Worm (Caenorhabditis elegans) whole organism, L1 larva: ENCODE data around the gene C01G10.17.

Experiments used
- C16A3.4 ChIP-seq: fragments of 150-350 bp; optimal IDR thresholded peaks from 2 replicates; lab custom pipeline; 2014; ENCODE audit warnings: missing biosample characterization, missing genetic modification characterization
- egl-13 ChIP-seq: sonication (generic microtip); optimal IDR thresholded peaks from 2 replicates; lab custom pipeline; 2016; ENCODE audit warnings: missing genotype, missing genetic modification reagents, missing genetic modification characterization, missing compliant biosample characterization
- elt-2 ChIP-seq: sonication (generic microtip); optimal IDR thresholded peaks from 2 replicates; lab custom pipeline; 2016; ENCODE audit warnings: missing genetic modification characterization, mild to moderate bottlenecking, inconsistent platforms, missing compliant biosample characterization, missing genetic modification reagents
- hpl-2 ChIP-seq: fragments of 150-350 bp; optimal IDR thresholded peaks from 2 replicates; lab custom pipeline; 2014; ENCODE audit warnings: missing biosample characterization, missing genetic modification reagents, missing genetic modification characterization
- lin-39 ChIP-seq: fragments of 150-350 bp; optimal IDR thresholded peaks from 2 replicates; lab custom pipeline; 2014; ENCODE audit warnings: missing biosample characterization, missing genetic modification reagents, missing genetic modification characterization
- lsy-2 ChIP-seq, 2 experiments: fragments of 150-350 bp; optimal IDR thresholded peaks; 2 replicates each; lab custom pipeline; 2014; ENCODE audit warnings: missing biosample characterization in 2 of 2, missing genetic modification characterization in 2 of 2
- mdl-1 ChIP-seq, 2 experiments: fragments of 150-350 bp; optimal IDR thresholded peaks; 2 replicates each; lab custom pipeline; 2014 to 2017; ENCODE audit warnings: missing biosample characterization in 2 of 2, missing genetic modification characterization in 2 of 2, inconsistent platforms in 1 of 2
- mep-1 ChIP-seq: fragments of 150-350 bp; optimal IDR thresholded peaks from 2 replicates; lab custom pipeline; 2014; ENCODE audit warnings: missing biosample characterization, missing genetic modification characterization
- snpc-4 ChIP-seq: fragments of 150-350 bp; optimal IDR thresholded peaks from 2 replicates; lab custom pipeline; 2014; ENCODE audit warnings: missing biosample characterization, missing genetic modification characterization
- sox-4 ChIP-seq: sonication (generic microtip); optimal IDR thresholded peaks from 2 replicates; lab custom pipeline; 2016; ENCODE audit warnings: missing genetic modification characterization, missing compliant biosample characterization
- tbx-2 ChIP-seq: sonication (generic microtip); optimal IDR thresholded peaks from 2 replicates; lab custom pipeline; 2016; ENCODE audit warnings: missing genetic modification characterization, missing compliant biosample characterization
- unc-62 ChIP-seq: fragments of 150-350 bp; optimal IDR thresholded peaks from 2 replicates; lab custom pipeline; 2014; ENCODE audit warnings: missing biosample characterization, missing genetic modification reagents, missing genetic modification characterization

DNA sequence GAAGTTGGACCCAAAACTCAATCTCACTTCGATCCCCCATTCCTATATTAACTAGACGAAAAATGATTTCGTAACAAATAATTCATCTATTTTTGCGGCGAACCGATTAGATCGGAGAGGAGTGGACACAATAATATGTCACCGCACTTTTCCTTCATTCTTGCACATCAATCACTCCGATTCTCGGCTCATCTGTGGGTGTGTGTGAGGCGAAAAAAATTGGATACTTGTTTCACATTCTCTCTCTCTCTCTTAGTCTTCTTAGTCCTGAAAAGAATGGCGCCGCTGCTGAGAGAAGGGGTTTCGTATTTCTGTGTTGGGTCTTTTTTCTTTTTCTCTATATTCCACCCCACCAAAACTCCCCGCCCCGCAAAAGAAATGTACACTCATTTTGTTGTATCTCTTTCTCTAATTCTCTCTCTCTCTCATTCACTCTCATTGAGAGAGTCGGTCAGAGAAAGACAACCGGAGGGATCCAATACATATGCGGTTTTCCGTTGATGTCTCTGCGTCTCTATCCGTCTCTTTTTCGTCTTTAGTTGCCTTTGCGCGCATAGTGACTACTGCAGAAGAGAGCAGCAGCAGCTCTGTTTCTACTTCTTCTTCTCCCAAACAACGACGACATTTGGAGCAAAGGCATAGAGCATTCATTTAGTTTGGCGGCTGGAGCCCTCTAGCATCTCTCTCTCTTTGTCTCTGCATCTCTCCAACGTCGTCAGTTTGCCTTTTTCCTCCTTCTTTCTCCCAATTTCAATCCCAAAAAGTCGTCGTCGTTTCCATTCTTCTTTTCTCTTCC is 19.3 kb upstream of the C01G10.17 start, which contains the start of gene unc-76:
- peak; percentile 40 for TF ChIP-seq snpc-4 (tag; lab: Kevin White, UChicago)
- TF ChIP-seq tbx-2 = peak; percentile 91
- peak in 1 of 2 experiments; percentile 50 for TF ChIP-seq mdl-1 (tag; optimal IDR thresholded peaks at IDR 0.05; lab: Kevin White, UChicago)
- TF ChIP-seq egl-13 (tag; lab: Kevin White, UChicago) = no peak
- no peak for TF ChIP-seq elt-2 (tag; lab: Kevin White, UChicago)
- peak; percentile 92 for TF ChIP-seq mep-1 (tag; lab: Kevin White, UChicago)
- TF ChIP-seq hpl-2 (GFP tag; lab: Kevin White, UChicago) = no peak
- peak; percentile 14 for TF ChIP-seq sox-4
- TF ChIP-seq unc-62 (GFP tag; lab: Kevin White, UChicago) = no peak
- TF ChIP-seq lin-39 (tag; lab: Kevin White, UChicago) = peak; percentile 63
- TF ChIP-seq lsy-2 (tag; optimal IDR thresholded peaks at IDR 0.05; lab: Kevin White, UChicago) = peak; percentile 76 to 87
- TF ChIP-seq C16A3.4 (tag; lab: Kevin White, UChicago) = peak; percentile 66
